Worm (Caenorhabditis elegans): ENCODE data around the gene K09A9.8.

Gene K09A9.8

DNA sequence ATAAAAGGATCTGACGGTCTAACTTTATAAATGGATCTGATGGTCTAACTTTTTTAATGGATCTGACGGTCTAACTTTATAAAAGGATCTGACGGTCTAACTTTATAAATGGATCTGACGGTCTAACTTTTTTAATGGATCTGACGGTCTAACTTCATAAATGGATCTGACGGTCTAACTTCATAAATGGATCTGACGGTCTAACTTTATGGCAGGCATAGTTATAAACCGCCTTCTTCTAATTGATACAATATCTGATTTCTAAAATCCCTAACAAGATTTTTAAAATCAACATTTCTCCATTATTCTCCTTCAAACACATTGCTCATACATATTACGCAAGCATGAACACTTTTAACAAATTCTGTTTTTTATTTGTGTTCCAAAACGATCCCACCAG is at the start of gene K09A9.8:
TSS of gene K09A9.8 (minus strand) at position 101 of the 400 bp plus-strand sequence.
- TF ChIP-seq unc-62 (GFP tag; optimal IDR thresholded peaks at IDR 0.05): no peak

DNA sequence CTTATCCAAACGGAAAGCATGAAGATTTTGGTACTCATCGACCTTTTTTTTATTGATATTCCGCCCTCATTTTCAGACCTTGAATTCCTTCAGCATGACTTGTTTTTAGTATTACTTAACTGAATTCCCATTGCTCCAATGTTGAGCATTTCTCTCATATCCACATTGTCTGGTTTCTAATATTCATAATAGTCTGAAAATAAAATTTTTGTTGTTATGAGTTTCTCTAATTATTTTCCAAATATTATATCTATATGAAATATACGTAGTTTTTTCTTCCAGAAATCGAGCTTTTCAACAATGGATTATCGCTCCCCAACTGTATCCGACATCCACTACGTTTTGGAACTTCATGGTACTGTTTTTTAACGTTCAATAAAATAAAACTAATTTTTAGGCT is 45.7 kb upstream of the K09A9.8 start, which contains the start of gene H08J19.1:
TSS of gene H08J19.1 (plus strand) at position 301 of the 400 bp plus-strand sequence.
- TF ChIP-seq unc-62 (GFP tag; optimal IDR thresholded peaks at IDR 0.05): no peak

DNA sequence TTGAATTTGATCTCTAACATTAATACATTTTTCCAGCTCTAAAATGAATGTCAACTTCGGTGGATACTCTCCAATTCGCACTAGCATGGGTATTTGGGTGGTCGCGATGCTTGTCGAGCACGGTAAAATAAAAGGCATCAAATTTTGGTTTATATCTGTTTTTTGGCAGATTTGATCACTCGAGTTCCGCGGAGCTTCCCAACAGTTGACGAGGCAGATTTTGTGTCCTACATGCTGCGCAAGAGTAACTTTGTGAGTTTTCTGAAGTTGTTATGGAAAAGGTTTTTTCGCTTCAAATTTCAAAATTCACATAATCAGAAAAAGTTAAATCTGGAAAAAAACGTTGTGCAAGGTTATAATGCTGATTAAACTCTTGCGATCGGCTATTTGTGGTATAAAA is 44.4 kb upstream of the K09A9.8 start:
- no peak for TF ChIP-seq unc-62 (GFP tag; optimal IDR thresholded peaks at IDR 0.05)

DNA sequence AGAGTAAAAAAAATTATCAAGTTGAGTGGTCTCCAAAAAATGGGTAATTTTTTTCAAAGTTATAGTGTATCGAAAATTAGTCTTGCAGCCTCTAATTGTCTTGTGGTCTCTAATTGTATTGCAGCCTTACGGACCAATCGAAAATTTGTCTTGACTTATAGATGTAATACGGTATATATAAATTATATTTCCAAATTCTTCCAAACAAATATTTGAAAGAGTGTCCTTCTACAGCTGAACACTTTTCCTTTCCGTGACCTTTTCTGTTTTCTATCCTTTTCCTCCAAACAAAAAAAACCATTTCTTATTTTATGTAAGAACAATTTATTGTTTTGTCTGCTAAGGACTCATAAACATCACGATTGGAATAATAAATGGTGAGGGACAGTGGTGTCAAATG is 43.6 kb upstream of the K09A9.8 start, which contains the start of gene K09E9.7:
TSS of gene K09E9.7 (plus strand) at position 301 of the 400 bp plus-strand sequence.
- no peak for TF ChIP-seq unc-62 (GFP tag; optimal IDR thresholded peaks at IDR 0.05)

DNA sequence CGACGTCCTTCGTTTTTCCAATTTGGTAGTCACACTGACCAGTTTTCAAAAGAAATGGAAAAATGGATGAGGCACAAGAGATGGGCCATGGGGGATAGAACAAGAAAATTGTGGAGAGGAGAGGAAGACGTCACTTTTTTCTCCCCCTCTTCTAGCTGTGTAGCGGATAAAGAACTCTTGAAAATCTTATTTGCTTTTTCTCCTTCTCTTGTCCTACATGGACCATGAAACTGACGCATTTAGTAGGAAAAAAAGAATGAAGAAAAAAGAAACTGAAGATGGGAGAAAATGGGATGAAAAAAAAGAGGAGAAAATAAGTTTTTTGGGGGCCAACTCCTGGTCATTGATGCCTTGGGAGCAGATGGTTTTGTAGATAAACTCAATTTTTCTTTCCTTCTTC is 37.0 kb upstream of the K09A9.8 start:
- no peak for TF ChIP-seq unc-62 (GFP tag; optimal IDR thresholded peaks at IDR 0.05)

DNA sequence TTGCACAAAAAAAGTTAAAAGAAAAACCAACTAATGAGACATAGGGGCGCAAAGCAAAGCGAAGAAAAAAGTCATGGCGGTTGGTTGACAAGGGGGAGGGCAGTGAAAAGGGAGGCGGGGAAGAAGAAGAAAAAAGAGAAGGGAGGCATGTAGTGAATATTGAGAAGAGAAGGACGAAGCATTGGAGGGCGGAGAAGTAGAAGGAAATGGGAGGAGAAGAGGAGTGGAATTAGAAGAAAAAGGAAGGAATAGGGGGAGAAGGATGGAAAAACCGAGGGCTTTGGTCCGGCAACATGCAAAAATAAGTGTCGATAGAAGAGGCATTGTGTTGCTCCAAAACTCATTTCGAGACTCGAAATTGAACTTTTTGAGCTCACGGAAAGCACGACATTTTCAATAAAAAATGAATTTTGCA is 33.8 kb upstream of the K09A9.8 start:
- TF ChIP-seq unc-62 (GFP tag; optimal IDR thresholded peaks at IDR 0.05): no peak

DNA sequence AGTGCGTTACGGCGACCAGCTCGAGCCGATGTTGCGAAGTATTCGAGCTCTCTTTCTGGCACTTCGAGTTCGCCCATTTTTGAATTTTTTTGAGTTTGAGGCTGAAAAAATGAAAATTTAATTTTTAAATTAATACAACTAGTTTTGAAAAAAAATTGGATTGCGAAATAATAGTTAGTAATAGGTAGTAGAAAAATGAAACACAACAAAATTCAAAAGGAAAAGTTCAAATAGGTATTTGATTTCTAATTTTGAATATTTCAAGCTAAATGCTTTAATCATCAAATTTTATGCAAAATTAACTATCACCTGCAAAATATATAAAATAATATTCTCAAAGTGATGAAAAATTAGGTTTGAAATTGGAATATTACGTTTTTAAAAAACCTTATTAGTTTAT is 33.4 kb upstream of the K09A9.8 start, which contains the start of gene K09E9.4:
TSS of gene K09E9.4 (minus strand) at position 101 of the 400 bp plus-strand sequence.
- no peak for TF ChIP-seq unc-62 (GFP tag; optimal IDR thresholded peaks at IDR 0.05)

DNA sequence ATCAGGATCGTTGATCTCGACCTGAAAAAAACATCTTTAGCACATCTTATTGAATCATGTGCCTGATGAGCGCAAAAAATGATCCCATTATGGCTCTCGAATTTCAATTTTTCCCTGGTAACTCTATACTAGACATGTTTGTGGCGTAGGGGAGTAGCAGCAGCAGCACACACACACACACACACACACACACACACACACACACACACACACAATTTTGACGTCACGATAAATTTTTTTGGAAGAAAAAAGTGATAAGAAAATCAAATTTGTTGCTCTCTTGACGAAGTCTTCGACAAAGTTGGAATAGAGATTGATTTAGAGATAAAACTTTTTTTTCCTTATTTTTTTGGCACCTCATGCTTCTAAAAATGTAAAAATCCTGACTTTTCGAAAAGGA is 32.6 kb upstream of the K09A9.8 start:
- no peak for TF ChIP-seq unc-62 (GFP tag; optimal IDR thresholded peaks at IDR 0.05)

DNA sequence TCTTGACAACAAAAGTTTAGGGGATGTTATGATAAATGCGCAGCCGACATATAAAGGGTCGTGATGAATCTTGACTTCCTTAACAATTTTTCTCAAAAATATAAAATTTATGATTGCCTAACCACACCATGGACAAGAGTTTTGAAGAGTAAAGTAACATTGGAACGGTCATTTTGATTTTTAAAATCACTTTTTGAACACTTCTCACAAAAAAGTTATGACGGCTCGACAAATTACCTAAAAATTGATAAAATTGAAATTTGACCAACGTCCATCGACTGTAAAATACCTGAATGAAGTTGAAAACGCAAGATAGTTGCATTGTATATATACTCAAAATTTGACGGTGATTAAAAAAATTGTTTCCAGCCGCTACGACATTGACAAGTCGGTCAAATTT is 32.0 kb upstream of the K09A9.8 start:
- no peak for TF ChIP-seq unc-62 (GFP tag; optimal IDR thresholded peaks at IDR 0.05)

DNA sequence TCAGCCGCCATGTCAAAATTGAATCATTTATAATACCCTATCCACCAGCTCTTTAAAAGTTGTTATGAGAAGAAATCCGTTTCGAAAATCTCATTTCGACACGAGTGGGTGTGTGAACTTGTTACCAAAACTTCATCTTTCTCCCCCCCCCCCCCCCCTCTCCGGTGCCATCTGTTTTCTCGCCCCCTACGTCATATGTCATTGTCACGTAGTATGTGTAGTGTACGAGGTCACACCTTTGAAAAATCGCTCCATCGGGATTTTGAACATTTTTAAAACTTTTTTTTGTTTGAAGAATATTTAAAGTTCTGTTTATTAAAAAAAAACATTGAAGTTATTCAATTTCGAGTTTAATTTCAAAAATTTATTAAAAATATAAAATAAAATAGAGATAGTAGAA is 30.8 kb upstream of the K09A9.8 start:
- TF ChIP-seq unc-62 (GFP tag; optimal IDR thresholded peaks at IDR 0.05): no peak

DNA sequence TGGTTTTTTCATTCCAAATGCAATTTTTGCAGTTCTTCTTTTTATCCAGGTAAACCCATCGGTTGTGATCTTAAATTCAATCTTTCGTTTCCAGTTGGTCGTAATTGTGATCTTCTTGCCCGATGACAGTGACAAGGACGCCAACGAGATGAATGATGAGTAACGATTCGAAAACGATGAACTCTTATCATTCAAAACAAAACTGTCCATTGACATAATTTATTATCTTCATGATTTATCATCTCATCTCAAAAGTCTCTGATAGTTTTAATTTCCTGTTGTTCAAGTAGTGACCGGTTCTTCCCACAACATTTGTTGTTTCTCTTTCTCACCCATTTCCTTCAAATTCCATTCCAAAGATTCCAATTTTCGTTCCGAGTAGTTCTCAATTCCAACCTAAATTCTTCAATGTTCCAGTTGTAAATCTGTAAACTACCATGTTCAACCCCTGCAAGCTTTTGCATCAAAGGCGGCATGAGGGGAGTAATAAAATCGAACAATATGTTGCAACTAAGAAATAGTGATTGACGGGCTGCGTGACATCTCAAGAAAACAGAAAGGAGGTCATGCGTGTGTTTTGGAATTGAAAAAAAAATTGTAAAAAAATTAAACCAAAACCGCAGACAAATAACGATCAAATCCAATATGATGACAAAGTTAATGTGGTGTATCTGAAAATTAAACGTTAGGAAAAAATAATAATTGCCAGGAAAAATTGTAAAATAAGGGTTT is 29.3 kb upstream of the K09A9.8 start:
- no peak for TF ChIP-seq unc-62 (GFP tag; optimal IDR thresholded peaks at IDR 0.05)

DNA sequence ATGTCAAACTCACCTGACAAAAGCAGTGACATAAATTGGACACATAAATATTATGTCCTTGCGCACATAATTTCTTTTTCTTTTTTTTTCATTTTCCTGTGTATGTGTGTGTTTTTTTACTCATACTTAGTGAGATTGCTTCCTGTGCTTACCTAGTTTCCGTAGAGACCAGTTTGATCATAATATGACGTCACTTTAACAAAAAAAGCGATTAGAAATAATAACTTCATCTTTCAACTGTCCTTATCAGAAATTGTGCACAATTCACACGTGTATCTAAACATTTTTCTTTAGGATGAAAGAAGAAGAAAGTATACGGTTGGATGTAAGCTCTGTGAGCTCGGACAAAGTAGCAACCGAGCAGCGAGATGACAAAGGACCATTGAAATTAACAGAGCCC is 25.1 kb upstream of the K09A9.8 start:
- no peak for TF ChIP-seq unc-62 (GFP tag; optimal IDR thresholded peaks at IDR 0.05)

DNA sequence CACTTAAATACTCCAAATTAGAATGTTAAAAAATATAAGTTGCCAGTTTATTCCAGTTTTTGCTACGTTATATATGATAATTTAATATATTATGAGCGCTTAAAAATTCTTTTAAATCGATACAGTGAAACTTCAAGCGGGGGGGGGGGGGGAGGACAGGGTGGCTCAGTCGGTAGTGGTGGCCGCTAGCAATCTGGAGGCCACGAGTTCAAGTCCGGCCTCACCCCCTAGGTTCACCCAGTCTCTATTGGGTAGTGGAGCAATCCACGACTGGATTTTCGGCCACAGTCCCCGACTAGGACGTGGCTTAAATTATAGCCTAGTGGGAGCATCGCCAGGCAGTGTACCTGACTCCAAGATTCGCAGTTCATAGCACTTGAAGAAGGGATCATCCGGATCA is 24.0 kb upstream of the K09A9.8 start:
- TF ChIP-seq unc-62 (GFP tag; optimal IDR thresholded peaks at IDR 0.05): no peak

DNA sequence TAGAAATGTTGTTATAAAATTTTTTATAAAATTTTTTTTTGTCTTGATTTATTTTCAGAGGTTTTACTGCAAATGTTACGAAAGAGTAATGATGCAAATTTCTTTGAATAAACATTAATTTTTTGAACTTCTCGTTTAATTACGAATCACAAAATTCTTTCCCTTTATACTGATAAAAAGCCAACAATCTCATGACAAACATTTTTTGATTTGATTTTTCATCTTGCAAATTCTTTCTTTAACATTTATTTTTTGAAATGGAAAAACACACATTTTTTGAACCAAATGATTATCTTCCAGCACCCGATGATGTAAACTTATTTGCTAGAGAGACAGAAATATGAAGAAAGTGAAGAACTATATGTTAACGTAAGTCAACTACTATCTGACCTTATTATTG is 23.2 kb upstream of the K09A9.8 start, which contains the start of gene K09E9.1:
TSS of gene K09E9.1 (plus strand) at position 301 of the 400 bp plus-strand sequence.
- no peak for TF ChIP-seq unc-62 (GFP tag; optimal IDR thresholded peaks at IDR 0.05)

DNA sequence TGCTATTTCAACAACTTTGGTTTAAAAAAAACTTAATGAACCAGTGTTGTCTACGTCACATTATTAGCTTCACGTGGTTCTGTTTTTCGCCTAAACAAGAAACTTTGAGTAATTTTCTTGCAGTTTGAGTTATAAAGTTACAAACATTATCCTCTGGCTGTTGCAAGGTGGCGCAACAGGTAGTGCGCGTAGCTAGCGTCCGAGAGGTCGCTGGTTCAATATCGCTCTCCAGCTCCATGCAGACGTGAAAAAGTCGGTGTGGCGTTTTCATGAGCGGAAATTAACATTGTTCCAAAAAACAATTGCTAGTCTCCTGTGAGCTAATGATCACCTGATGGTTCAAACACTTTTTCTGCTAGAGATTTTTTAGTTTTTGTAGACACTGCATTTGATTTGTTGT is 22.3 kb upstream of the K09A9.8 start:
- TF ChIP-seq unc-62 (GFP tag; optimal IDR thresholded peaks at IDR 0.05): no peak

DNA sequence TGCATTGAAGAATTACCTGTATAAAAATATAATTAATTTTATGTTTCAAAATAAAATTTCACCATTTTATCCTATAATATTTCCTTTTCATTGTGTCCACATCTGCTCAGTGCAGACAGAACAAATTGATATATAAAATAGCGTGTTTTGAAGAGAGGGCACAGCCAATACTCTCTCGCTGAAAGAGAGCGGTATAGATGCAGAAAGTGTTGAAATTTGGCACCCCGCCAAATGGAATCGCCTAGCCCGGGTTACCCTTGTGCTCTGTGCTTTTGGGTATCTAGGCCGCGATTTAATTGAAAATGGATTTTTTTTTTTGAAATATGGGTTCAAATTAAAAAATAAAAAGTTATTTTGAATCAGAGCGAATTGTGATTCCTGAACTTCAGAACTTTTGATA is 20.2 kb upstream of the K09A9.8 start:
- no peak for TF ChIP-seq unc-62 (GFP tag; optimal IDR thresholded peaks at IDR 0.05)

DNA sequence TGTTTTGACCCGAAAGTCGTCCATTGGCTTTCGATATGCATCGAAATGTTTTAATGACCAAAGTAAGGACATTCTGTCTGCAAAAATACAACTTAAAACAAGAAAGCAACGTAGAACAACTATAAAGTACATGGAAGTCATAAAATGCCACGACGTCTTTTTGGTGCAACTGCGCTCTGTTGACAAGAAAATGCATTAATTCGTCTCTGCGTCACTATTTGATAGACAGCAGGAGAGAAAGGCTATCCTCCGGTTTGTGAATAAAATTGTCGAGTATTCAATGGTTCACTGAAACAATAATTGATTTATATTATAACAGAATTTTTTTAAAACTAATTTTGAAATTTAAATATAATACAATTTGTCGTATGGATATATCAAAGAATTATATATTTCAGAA is 19.5 kb upstream of the K09A9.8 start, which contains the start of gene ergi-3:
TSS of gene ergi-3 (minus strand) at position 311 of the 400 bp plus-strand sequence.
- TF ChIP-seq unc-62 (GFP tag; optimal IDR thresholded peaks at IDR 0.05): no peak

All from whole organism, dauer.